Fruit fly (Drosophila melanogaster) whole organism, embryonic: ENCODE data around the gene Atg6.

Source experiments
- CG11247 ChIP-seq: fragments of 200-800 bp; sonication (Bioruptor generic); IDR thresholded peaks from 2 replicates; pipeline ENCODE4 v1.3.6; 2022; ENCODE audit warnings: missing biosample characterization, missing genetic modification characterization
- CG12104 ChIP-seq: fragments of 200-800 bp; sonication (Bioruptor generic); optimal IDR thresholded peaks from 3 replicates; lab custom pipeline; 2016; ENCODE audit warnings: missing biosample characterization, missing genetic modification characterization
- CG12769 ChIP-seq: fragments of 200-800 bp; sonication (Bioruptor generic); optimal IDR thresholded peaks from 2 replicates; lab custom pipeline; 2019; ENCODE audit warnings: missing biosample characterization, mild to moderate bottlenecking, missing genetic modification characterization, moderate library complexity
- CG15269 ChIP-seq: fragments of 200-800 bp; sonication (Bioruptor generic); optimal IDR thresholded peaks from 2 replicates; lab custom pipeline; 2018; ENCODE audit warnings: missing biosample characterization, mild to moderate bottlenecking, missing genetic modification characterization, moderate library complexity
- CG1529 ChIP-seq: fragments of 200-800 bp; sonication (Bioruptor generic); optimal IDR thresholded peaks from 3 replicates; lab custom pipeline; 2018; ENCODE audit warnings: missing biosample characterization, missing genetic modification characterization
- CG15514 ChIP-seq: fragments of 200-800 bp; sonication (Bioruptor generic); optimal IDR thresholded peaks from 3 replicates; lab custom pipeline; 2017; ENCODE audit warnings: missing biosample characterization, missing genetic modification characterization, mild to moderate bottlenecking, moderate library complexity, missing genetic modification reagents
- CG16779 ChIP-seq: fragments of 200-800 bp; sonication (Bioruptor generic); IDR thresholded peaks from 2 replicates; pipeline ENCODE4 v1.3.6; 2022; ENCODE audit warnings: missing biosample characterization, missing genetic modification characterization
- CG17359 ChIP-seq: fragments of 200-800 bp; sonication (Bioruptor generic); optimal IDR thresholded peaks from 3 replicates; lab custom pipeline; 2018; ENCODE audit warnings: missing biosample characterization, mild to moderate bottlenecking, missing genetic modification characterization, moderate library complexity
- CG18262 ChIP-seq: fragments of 200-800 bp; optimal IDR thresholded peaks from 3 replicates; lab custom pipeline; 2019; ENCODE audit warnings: missing biosample characterization, mild to moderate bottlenecking, missing genetic modification characterization, moderate library complexity
- CG18599 ChIP-seq: fragments of 200-800 bp; sonication (Bioruptor generic); optimal IDR thresholded peaks from 3 replicates; lab custom pipeline; 2017; ENCODE audit warnings: missing biosample characterization, missing genetic modification characterization, mild to moderate bottlenecking, moderate library complexity, missing genetic modification reagents
- CG3065 ChIP-seq: fragments of 200-800 bp; sonication (Bioruptor generic); optimal IDR thresholded peaks from 2 replicates; lab custom pipeline; 2016; ENCODE audit warnings: missing biosample characterization, missing genetic modification characterization
- CG34422 ChIP-seq: fragments of 200-800 bp; sonication (Bioruptor generic); IDR thresholded peaks from 3 replicates; pipeline ENCODE4 v1.3.6; 2022; ENCODE audit warnings: missing biosample characterization, missing genetic modification characterization
- CG4282 ChIP-seq: fragments of 200-800 bp; sonication (Bioruptor generic); optimal IDR thresholded peaks from 2 replicates; lab custom pipeline; 2016; ENCODE audit warnings: missing biosample characterization, missing genetic modification characterization
- CG7556 ChIP-seq: fragments of 200-800 bp; sonication (Bioruptor generic); optimal IDR thresholded peaks from 2 replicates; lab custom pipeline; 2017; ENCODE audit warnings: missing biosample characterization, mild to moderate bottlenecking, missing genetic modification characterization
- CG7786 ChIP-seq: fragments of 200-800 bp; sonication (Bioruptor generic); optimal IDR thresholded peaks from 2 replicates; lab custom pipeline; 2016; ENCODE audit warnings: missing biosample characterization, missing genetic modification characterization
- CG7839 ChIP-seq: fragments of 200-800 bp; sonication (Bioruptor generic); optimal IDR thresholded peaks from 3 replicates; lab custom pipeline; 2018; ENCODE audit warnings: missing biosample characterization, mild to moderate bottlenecking, missing genetic modification characterization, moderate library complexity
- CG8290 ChIP-seq, 3 experiments: fragments of 200-800 bp; sonication (Bioruptor generic); optimal IDR thresholded peaks; 2 replicates each; lab custom pipeline; 2016 to 2019; ENCODE audit warnings: missing biosample characterization in 3 of 3, missing genetic modification characterization in 3 of 3, mild to moderate bottlenecking in 2 of 3, moderate library complexity in 1 of 3
- CG9727 ChIP-seq: fragments of 200-800 bp; sonication (Bioruptor generic); optimal IDR thresholded peaks from 3 replicates; lab custom pipeline; 2017; ENCODE audit warnings: missing biosample characterization, mild to moderate bottlenecking, missing genetic modification characterization
- CkIIα-i1 ChIP-seq: fragments of 200-800 bp; sonication (Bioruptor generic); IDR thresholded peaks from 2 replicates; pipeline ENCODE4 v1.3.6; 2022; ENCODE audit warnings: missing biosample characterization, missing genetic modification characterization
- Drgx ChIP-seq: fragments of 200-800 bp; sonication (Bioruptor generic); IDR thresholded peaks from 2 replicates; pipeline ENCODE4 v1.3.6; 2022; ENCODE audit warnings: missing biosample characterization, missing genetic modification characterization
- Elba2 ChIP-seq: fragments of 200-800 bp; sonication (Bioruptor generic); optimal IDR thresholded peaks from 3 replicates; lab custom pipeline; 2016; ENCODE audit warnings: missing biosample characterization, missing genetic modification characterization
- HLH54F ChIP-seq: fragments of 200-800 bp; sonication (Bioruptor generic); optimal IDR thresholded peaks from 3 replicates; lab custom pipeline; 2016; ENCODE audit warnings: missing biosample characterization, missing genetic modification characterization
- HmgZ ChIP-seq: fragments of 200-800 bp; sonication (Bioruptor generic); optimal IDR thresholded peaks from 2 replicates; lab custom pipeline; 2018; ENCODE audit warnings: missing biosample characterization, mild to moderate bottlenecking, missing genetic modification characterization
- Hmr ChIP-seq: fragments of 200-800 bp; sonication (Bioruptor generic); optimal IDR thresholded peaks from 3 replicates; lab custom pipeline; 2017; ENCODE audit warnings: mild to moderate bottlenecking, missing biosample characterization, missing genetic modification reagents, missing genetic modification characterization
- Hsf ChIP-seq: fragments of 200-800 bp; sonication (Bioruptor generic); optimal IDR thresholded peaks from 3 replicates; lab custom pipeline; 2016; ENCODE audit warnings: missing biosample characterization, missing genetic modification characterization
- Kr ChIP-seq: fragments of 200-800 bp; sonication (Bioruptor generic); optimal IDR thresholded peaks from 2 replicates; lab custom pipeline; 2017; ENCODE audit warnings: missing biosample characterization, mild to moderate bottlenecking, missing genetic modification characterization
- MBD-R2 ChIP-seq: fragments of 200-800 bp; sonication (Bioruptor generic); IDR thresholded peaks from 2 replicates; pipeline ENCODE4 v1.3.6; 2022; ENCODE audit warnings: missing biosample characterization, missing genetic modification characterization
- Med ChIP-seq: fragments of 200-800 bp; sonication (Bioruptor generic); peaks from one replicate; lab custom pipeline; 2016; ENCODE audit warnings: missing biosample characterization, missing genetic modification characterization, mild to moderate bottlenecking, inconsistent platforms, moderate library complexity
- Nf-YA ChIP-seq: fragments of 200-800 bp; sonication (Bioruptor generic); IDR thresholded peaks from 2 replicates; pipeline ENCODE4 v1.3.6; 2022; ENCODE audit warnings: missing biosample characterization, missing genetic modification characterization
- Nf-YC ChIP-seq: fragments of 200-800 bp; optimal IDR thresholded peaks from 3 replicates; lab custom pipeline; 2019; ENCODE audit warnings: missing biosample characterization, mild to moderate bottlenecking, missing genetic modification characterization, moderate library complexity
- Ravus ChIP-seq: fragments of 200-800 bp; sonication (Bioruptor generic); IDR thresholded peaks from 2 replicates; pipeline ENCODE4 v1.3.6; 2022; ENCODE audit warnings: missing biosample characterization, missing genetic modification characterization
- Scr ChIP-seq: fragments of 200-800 bp; sonication (Bioruptor generic); IDR thresholded peaks from 2 replicates; pipeline ENCODE4 v1.3.6; 2022; ENCODE audit warnings: missing biosample characterization, missing genetic modification characterization; ENCODE audit not compliant: partially characterized antibody
- al ChIP-seq: fragments of 200-800 bp; sonication (Bioruptor generic); IDR thresholded peaks from 2 replicates; pipeline ENCODE4 v1.3.6; 2022; ENCODE audit warnings: missing biosample characterization, missing genetic modification characterization
- aop ChIP-seq: fragments of 200-800 bp; sonication (Bioruptor generic); IDR thresholded peaks from 2 replicates; pipeline ENCODE4 v1.3.6; 2022; ENCODE audit warnings: missing biosample characterization, missing genetic modification characterization
- bbx ChIP-seq: fragments of 200-800 bp; sonication (Bioruptor generic); IDR thresholded peaks from 2 replicates; pipeline ENCODE4 v1.3.6; 2022; ENCODE audit warnings: missing biosample characterization, missing genetic modification characterization; ENCODE audit not compliant: partially characterized antibody
- bowl ChIP-seq: fragments of 200-800 bp; sonication (Bioruptor generic); IDR thresholded peaks from 2 replicates; pipeline ENCODE4 v1.3.6; 2022; ENCODE audit warnings: missing biosample characterization, missing genetic modification characterization
- btn ChIP-seq: fragments of 200-800 bp; sonication (Bioruptor generic); optimal IDR thresholded peaks from 2 replicates; lab custom pipeline; 2016; ENCODE audit warnings: missing biosample characterization, missing genetic modification characterization
- caup ChIP-seq: fragments of 200-800 bp; sonication (Bioruptor generic); optimal IDR thresholded peaks from 3 replicates; lab custom pipeline; 2017; ENCODE audit warnings: missing biosample characterization, mild to moderate bottlenecking, missing genetic modification characterization, moderate library complexity; ENCODE audit not compliant: severe bottlenecking
- dan ChIP-seq: fragments of 200-800 bp; sonication (Bioruptor generic); IDR thresholded peaks from 2 replicates; pipeline ENCODE4 v1.3.6; 2022; ENCODE audit warnings: missing biosample characterization, missing genetic modification characterization
- ewg ChIP-seq: fragments of 200-800 bp; sonication (Bioruptor generic); optimal IDR thresholded peaks from 3 replicates; lab custom pipeline; 2017; ENCODE audit warnings: mild to moderate bottlenecking, missing biosample characterization, missing genetic modification reagents, missing genetic modification characterization
- gem ChIP-seq: fragments of 200-800 bp; sonication (Bioruptor generic); optimal IDR thresholded peaks from 2 replicates; lab custom pipeline; 2019; ENCODE audit warnings: missing biosample characterization, mild to moderate bottlenecking, missing genetic modification characterization, moderate library complexity
- gsb-n ChIP-seq: fragments of 200-800 bp; sonication (Bioruptor generic); optimal IDR thresholded peaks from 3 replicates; lab custom pipeline; 2018; ENCODE audit warnings: missing biosample characterization, mild to moderate bottlenecking, missing genetic modification characterization
- h ChIP-seq: fragments of >200 bp; optimal IDR thresholded peaks from 2 replicates; lab custom pipeline; 2017
- ind ChIP-seq: fragments of 200-800 bp; sonication (Bioruptor generic); optimal IDR thresholded peaks from 3 replicates; lab custom pipeline; 2016; ENCODE audit warnings: missing biosample characterization, missing genetic modification characterization
- mld ChIP-seq: fragments of 200-800 bp; sonication (Bioruptor generic); IDR thresholded peaks from 3 replicates; pipeline ENCODE4 v1.3.6; 2022; ENCODE audit warnings: missing biosample characterization, missing genetic modification characterization; ENCODE audit not compliant: partially characterized antibody
- pnt ChIP-seq: fragments of 200-800 bp; sonication (Bioruptor generic); optimal IDR thresholded peaks from 3 replicates; lab custom pipeline; 2016; ENCODE audit warnings: missing biosample characterization, missing genetic modification characterization
- pum ChIP-seq: fragments of 200-800 bp; sonication (Bioruptor generic); optimal IDR thresholded peaks from 2 replicates; lab custom pipeline; 2016; ENCODE audit warnings: missing biosample characterization, missing genetic modification characterization
- stc ChIP-seq: fragments of 200-800 bp; sonication (Bioruptor generic); IDR thresholded peaks from 2 replicates; pipeline ENCODE4 v1.3.6; 2022; ENCODE audit warnings: missing biosample characterization, missing genetic modification characterization
- wor ChIP-seq: fragments of 200-800 bp; sonication (Bioruptor generic); IDR thresholded peaks from 2 replicates; pipeline ENCODE4 v1.3.6; 2022; ENCODE audit warnings: missing biosample characterization, missing genetic modification characterization
- z ChIP-seq: fragments of 200-800 bp; sonication (Bioruptor generic); IDR thresholded peaks from 3 replicates; pipeline ENCODE4 v1.3.6; 2022; ENCODE audit warnings: missing biosample characterization, missing genetic modification characterization

Atg6 gene

DNA sequence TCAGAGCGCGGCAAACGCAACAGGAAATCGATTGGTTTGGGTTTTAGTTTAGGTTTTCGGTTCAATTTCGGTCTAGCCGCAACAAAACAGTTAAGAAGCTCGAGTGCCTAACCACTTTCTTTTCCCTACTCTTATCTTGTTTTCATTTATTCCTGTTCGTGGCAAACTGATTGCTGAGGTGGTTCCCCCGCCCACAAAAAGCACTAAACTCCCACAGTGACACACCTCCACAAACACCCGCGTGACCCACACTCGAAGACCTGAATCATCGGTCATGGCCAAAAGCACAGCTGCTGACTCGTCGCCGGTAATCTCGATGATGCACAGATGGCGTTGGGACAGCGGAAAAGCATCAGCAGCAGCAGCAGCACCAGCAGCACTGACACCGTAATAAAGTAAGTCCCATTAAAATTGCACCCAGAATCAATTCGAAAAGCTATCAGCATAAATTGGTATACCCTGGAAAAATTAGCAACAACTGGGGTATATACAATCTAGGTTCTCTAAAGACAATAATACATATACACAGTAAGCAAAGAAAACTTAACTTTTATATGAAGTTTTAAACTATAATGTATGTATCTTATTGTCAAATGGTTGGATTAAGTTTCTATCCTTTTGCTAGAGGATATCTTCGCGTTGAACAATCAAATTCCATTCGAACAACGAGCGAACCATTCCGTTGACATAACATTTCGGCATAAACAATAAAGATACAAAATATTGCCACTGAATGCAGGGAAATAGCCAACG is 24.7 kb downstream of the Atg6 start (continued):
- no peak for TF ChIP-seq caup
- TF ChIP-seq gem (tag; lab: Kevin White, UChicago) = peak; percentile 58
- TF ChIP-seq pum = no peak
- TF ChIP-seq mld = 0 out of 3 replicates have a peak, but pooled peaks have one; percentile 22
- TF ChIP-seq bbx (GFP tag; lab: Robert Waterston, UW) = no peak
- no peak for TF ChIP-seq CG7556
- TF ChIP-seq aop (GFP tag; lab: Robert Waterston, UW) = no peak
- TF ChIP-seq CG12769 (tag; lab: Kevin White, UChicago) = peak; percentile 36
- TF ChIP-seq Med = peak; percentile 83
- TF ChIP-seq CG18599 (GFP tag; lab: Kevin White, UChicago) = no peak
- no peak for TF ChIP-seq Kr (GFP tag; lab: Kevin White, UChicago)
- TF ChIP-seq Elba2 (GFP tag; lab: Kevin White, UChicago) = no peak
- TF ChIP-seq dan (GFP tag; lab: Robert Waterston, UW) = no peak
- no peak for TF ChIP-seq h
- no peak for TF ChIP-seq Nf-YC (tag; lab: Kevin White, UChicago)
- peak; percentile 52 for TF ChIP-seq CG18262
- no peak for TF ChIP-seq Hmr (GFP tag; lab: Kevin White, UChicago)
- no peak for TF ChIP-seq MBD-R2
- TF ChIP-seq Nf-YA = no peak
- no peak for TF ChIP-seq wor (GFP tag; lab: Robert Waterston, UW)
- TF ChIP-seq Drgx (GFP tag; lab: Robert Waterston, UW) = 0 out of 2 replicates have a peak, but pooled peaks have one; percentile 31
- TF ChIP-seq CG8290 (GFP tag; optimal IDR thresholded peaks at IDR 0.05; lab: Kevin White, UChicago) = no peak
- peak in 1 of 2 experiments; percentile 29 for TF ChIP-seq CG8290 (tag; optimal IDR thresholded peaks at IDR 0.05; lab: Kevin White, UChicago)
- TF ChIP-seq CG7839 (tag; lab: Kevin White, UChicago) = peak; percentile 69
- TF ChIP-seq CG11247 (GFP tag; lab: Robert Waterston, UW) = no peak
- no peak for TF ChIP-seq gsb-n
- peak; percentile 23 for TF ChIP-seq CG7786
- TF ChIP-seq z (GFP tag; lab: Robert Waterston, UW) = no peak
- no peak for TF ChIP-seq CG1529 (GFP tag; lab: Kevin White, UChicago)
- no peak for TF ChIP-seq stc (GFP tag; lab: Robert Waterston, UW)
- no peak for TF ChIP-seq CG3065 (GFP tag; lab: Kevin White, UChicago)
- TF ChIP-seq CkIIα-i1 (GFP tag; lab: Robert Waterston, UW) = no peak
- peak; percentile 9 for TF ChIP-seq pnt (GFP tag; lab: Kevin White, UChicago)
- TF ChIP-seq Hsf = peak; percentile 13
- TF ChIP-seq CG4282 = no peak
- TF ChIP-seq Scr (GFP tag; lab: Robert Waterston, UW) = no peak
- no peak for TF ChIP-seq Ravus (GFP tag; lab: Robert Waterston, UW)
- TF ChIP-seq bowl = no peak
- no peak for TF ChIP-seq CG16779
- no peak for TF ChIP-seq CG12104 (GFP tag; lab: Kevin White, UChicago)
- TF ChIP-seq CG9727 = no peak
- TF ChIP-seq CG17359 (tag; lab: Kevin White, UChicago) = peak; percentile 27
- no peak for TF ChIP-seq HmgZ
- 0 out of 3 replicates have a peak, but pooled peaks have one; percentile 15 for TF ChIP-seq CG34422
- no peak for TF ChIP-seq ind (GFP tag; lab: Kevin White, UChicago)
- TF ChIP-seq al (GFP tag; lab: Robert Waterston, UW) = no peak
- no peak for TF ChIP-seq ewg
- no peak for TF ChIP-seq btn (GFP tag; lab: Kevin White, UChicago)
- no peak for TF ChIP-seq HLH54F
- TF ChIP-seq CG15269 (tag; lab: Kevin White, UChicago) = peak; percentile 28
- no peak for TF ChIP-seq CG15514 (GFP tag; lab: Kevin White, UChicago)
